Fruit fly (Drosophila melanogaster) whole organism, prepupa: ENCODE results near the gene CG9903.
A peak's percentile ranks its signal among the peaks of the same experiment; 100 is the strongest.

Experiments
- Blimp-1 ChIP-seq: fragments of 200-800 bp; sonication (Bioruptor generic); optimal IDR thresholded peaks from 3 replicates; lab custom pipeline; 2017; ENCODE audit warnings: missing biosample characterization, missing genetic modification characterization, mild to moderate bottlenecking, moderate library complexity, missing genetic modification reagents
- CG10631 ChIP-seq: fragments of 200-800 bp; sonication (Bioruptor generic); optimal IDR thresholded peaks from 2 replicates; lab custom pipeline; 2016; ENCODE audit warnings: missing biosample characterization, missing genetic modification characterization
- CG10669 ChIP-seq: fragments of 200-800 bp; sonication (Bioruptor generic); optimal IDR thresholded peaks from 3 replicates; lab custom pipeline; 2018; ENCODE audit warnings: missing biosample characterization, mild to moderate bottlenecking, missing genetic modification characterization, moderate library complexity
- CG11762 ChIP-seq: fragments of 200-800 bp; sonication (Bioruptor generic); optimal IDR thresholded peaks from 3 replicates; lab custom pipeline; 2016; ENCODE audit warnings: missing biosample characterization, missing genetic modification characterization; ENCODE audit not compliant: insufficient read depth
- CG11902 ChIP-seq: fragments of 200-800 bp; sonication (Bioruptor generic); optimal IDR thresholded peaks from 3 replicates; lab custom pipeline; 2016; ENCODE audit warnings: missing biosample characterization, missing genetic modification characterization
- CG16779 ChIP-seq: fragments of 200-800 bp; sonication (Bioruptor generic); optimal IDR thresholded peaks from 3 replicates; lab custom pipeline; 2017; ENCODE audit warnings: missing biosample characterization, mild to moderate bottlenecking, missing genetic modification characterization
- CG31627 ChIP-seq: fragments of 200-800 bp; sonication (Bioruptor generic); optimal IDR thresholded peaks from 3 replicates; lab custom pipeline; 2016; ENCODE audit warnings: missing biosample characterization, missing genetic modification characterization
- CG32006 ChIP-seq: fragments of 200-800 bp; sonication (Bioruptor generic); optimal IDR thresholded peaks from 3 replicates; lab custom pipeline; 2017; ENCODE audit warnings: missing biosample characterization, mild to moderate bottlenecking, missing genetic modification characterization
- CG34406 ChIP-seq: fragments of 200-800 bp; sonication (Bioruptor generic); optimal IDR thresholded peaks from 3 replicates; lab custom pipeline; 2016; ENCODE audit warnings: missing biosample characterization, missing genetic modification characterization
- CG6163 ChIP-seq: fragments of 200-800 bp; sonication (Bioruptor generic); IDR thresholded peaks from 3 replicates; pipeline ENCODE4 v1.3.6; 2022; ENCODE audit warnings: missing biosample characterization, missing genetic modification characterization
- CG6276 ChIP-seq: fragments of 200-800 bp; sonication (Bioruptor generic); optimal IDR thresholded peaks from 2 replicates; lab custom pipeline; 2017; ENCODE audit warnings: missing biosample characterization, mild to moderate bottlenecking, missing genetic modification characterization
- CG6808 ChIP-seq: fragments of 200-800 bp; sonication (Bioruptor generic); optimal IDR thresholded peaks from 3 replicates; lab custom pipeline; 2017; ENCODE audit warnings: missing biosample characterization, missing genetic modification characterization, mild to moderate bottlenecking, moderate library complexity, missing genetic modification reagents
- CG7368 ChIP-seq: fragments of 200-800 bp; sonication (Bioruptor generic); optimal IDR thresholded peaks from 3 replicates; lab custom pipeline; 2016; ENCODE audit warnings: missing biosample characterization, missing genetic modification characterization
- CG8119 ChIP-seq: fragments of 200-800 bp; sonication (Bioruptor generic); IDR thresholded peaks from 3 replicates; pipeline ENCODE4 v1.3.6; 2022; ENCODE audit warnings: missing biosample characterization, missing genetic modification characterization
- CG8319 ChIP-seq: fragments of 200-800 bp; sonication (Bioruptor generic); optimal IDR thresholded peaks from 3 replicates; lab custom pipeline; 2016; ENCODE audit warnings: missing biosample characterization, missing genetic modification characterization
- CG8632 ChIP-seq: fragments of 200-800 bp; sonication (Bioruptor generic); optimal IDR thresholded peaks from 3 replicates; lab custom pipeline; 2016; ENCODE audit warnings: missing biosample characterization, missing genetic modification characterization
- Eip75B ChIP-seq: fragments of 200-800 bp; sonication (Bioruptor generic); optimal IDR thresholded peaks from 3 replicates; lab custom pipeline; 2016; ENCODE audit warnings: missing biosample characterization, missing genetic modification characterization
- Eip78C ChIP-seq: fragments of 200-800 bp; sonication (Bioruptor generic); peaks from one replicate; lab custom pipeline; 2016; ENCODE audit warnings: missing biosample characterization, missing genetic modification characterization
- Eip93F ChIP-seq: fragments of 200-800 bp; sonication (Bioruptor generic); optimal IDR thresholded peaks from 2 replicates; lab custom pipeline; 2016; ENCODE audit warnings: missing biosample characterization, mild to moderate bottlenecking, missing genetic modification characterization
- Ets96B ChIP-seq: fragments of 200-800 bp; optimal IDR thresholded peaks from 2 replicates; lab custom pipeline; 2019; ENCODE audit warnings: missing biosample characterization, mild to moderate bottlenecking, missing genetic modification characterization, moderate library complexity
- Hr38 ChIP-seq: sonication (Bioruptor generic); optimal IDR thresholded peaks from 2 replicates; lab custom pipeline; 2016; ENCODE audit warnings: missing biosample characterization, missing genetic modification characterization
- Hr39 ChIP-seq: fragments of 200-800 bp; sonication (Bioruptor generic); optimal IDR thresholded peaks from 2 replicates; lab custom pipeline; 2016; ENCODE audit warnings: missing biosample characterization, missing genetic modification characterization
- Lpt ChIP-seq: fragments of 200-800 bp; sonication (Bioruptor generic); optimal IDR thresholded peaks from 3 replicates; lab custom pipeline; 2016; ENCODE audit warnings: missing biosample characterization, missing genetic modification characterization
- Smox ChIP-seq: fragments of 200-800 bp; sonication (Bioruptor generic); optimal IDR thresholded peaks from 3 replicates; lab custom pipeline; 2016; ENCODE audit warnings: missing biosample characterization, missing genetic modification characterization
- Sox15 ChIP-seq: fragments of 200-800 bp; sonication (Bioruptor generic); optimal IDR thresholded peaks from 3 replicates; lab custom pipeline; 2016; ENCODE audit warnings: missing biosample characterization, missing genetic modification characterization
- achi ChIP-seq: fragments of 200-800 bp; sonication (Bioruptor generic); optimal IDR thresholded peaks from 3 replicates; lab custom pipeline; 2016; ENCODE audit warnings: missing biosample characterization, missing genetic modification characterization
- cyc ChIP-seq: fragments of 200-800 bp; sonication (Bioruptor generic); optimal IDR thresholded peaks from 3 replicates; lab custom pipeline; 2016; ENCODE audit warnings: missing biosample characterization, missing genetic modification characterization
- dac ChIP-seq: fragments of 200-800 bp; sonication (Bioruptor generic); optimal IDR thresholded peaks from 2 replicates; lab custom pipeline; 2017; ENCODE audit warnings: missing biosample characterization, mild to moderate bottlenecking, missing genetic modification characterization
- dsx ChIP-seq: fragments of 200-800 bp; optimal IDR thresholded peaks from 3 replicates; lab custom pipeline; 2019; ENCODE audit warnings: missing biosample characterization, mild to moderate bottlenecking, missing genetic modification characterization, moderate library complexity; ENCODE audit not compliant: poor library complexity, severe bottlenecking
- eg ChIP-seq: fragments of 200-800 bp; sonication (Bioruptor generic); IDR thresholded peaks from 3 replicates; pipeline ENCODE4 v1.3.6; 2022; ENCODE audit warnings: missing biosample characterization, missing genetic modification characterization
- esn ChIP-seq: fragments of 200-800 bp; sonication (Bioruptor generic); optimal IDR thresholded peaks from 2 replicates; lab custom pipeline; 2016; ENCODE audit warnings: missing biosample characterization, mild to moderate bottlenecking, missing genetic modification characterization, moderate library complexity
- lz ChIP-seq: fragments of 200-800 bp; sonication (Bioruptor generic); optimal IDR thresholded peaks from 3 replicates; lab custom pipeline; 2016; ENCODE audit warnings: missing biosample characterization, missing genetic modification characterization
- pdm3 ChIP-seq: fragments of 200-800 bp; sonication (Bioruptor generic); optimal IDR thresholded peaks from 3 replicates; lab custom pipeline; 2016; ENCODE audit warnings: missing biosample characterization, missing genetic modification characterization
- salr ChIP-seq, 2 experiments: fragments of 200-800 bp; sonication (Bioruptor generic); optimal IDR thresholded peaks; 3 replicates each; lab custom pipeline; 2016 to 2018; ENCODE audit warnings: missing biosample characterization in 2 of 2, missing genetic modification characterization in 2 of 2, mild to moderate bottlenecking in 1 of 2
- spab ChIP-seq: fragments of 200-800 bp; sonication (Bioruptor generic); optimal IDR thresholded peaks from 2 replicates; lab custom pipeline; 2017; ENCODE audit warnings: missing biosample characterization, mild to moderate bottlenecking, missing genetic modification characterization, missing genetic modification reagents
- ss ChIP-seq, 2 experiments: fragments of 200-800 bp; sonication (Bioruptor generic); optimal IDR thresholded peaks; 2 replicates in 1 of 2; 3 replicates in 1 of 2; lab custom pipeline; 2017 to 2018; ENCODE audit warnings: mild to moderate bottlenecking in 2 of 2, missing biosample characterization in 2 of 2, missing genetic modification characterization in 2 of 2, moderate library complexity in 1 of 2
- svp ChIP-seq: fragments of 200-800 bp; sonication (Bioruptor generic); peaks from one replicate; lab custom pipeline; 2016; ENCODE audit warnings: missing biosample characterization, missing genetic modification characterization
- topi ChIP-seq: fragments of 200-800 bp; sonication (Bioruptor generic); optimal IDR thresholded peaks from 3 replicates; lab custom pipeline; 2016; ENCODE audit warnings: missing biosample characterization, missing genetic modification characterization
- vri ChIP-seq: fragments of 200-800 bp; sonication (Bioruptor generic); optimal IDR thresholded peaks from 3 replicates; lab custom pipeline; 2016; ENCODE audit warnings: missing biosample characterization, mild to moderate bottlenecking, missing genetic modification characterization

Gene CG9903

DNA sequence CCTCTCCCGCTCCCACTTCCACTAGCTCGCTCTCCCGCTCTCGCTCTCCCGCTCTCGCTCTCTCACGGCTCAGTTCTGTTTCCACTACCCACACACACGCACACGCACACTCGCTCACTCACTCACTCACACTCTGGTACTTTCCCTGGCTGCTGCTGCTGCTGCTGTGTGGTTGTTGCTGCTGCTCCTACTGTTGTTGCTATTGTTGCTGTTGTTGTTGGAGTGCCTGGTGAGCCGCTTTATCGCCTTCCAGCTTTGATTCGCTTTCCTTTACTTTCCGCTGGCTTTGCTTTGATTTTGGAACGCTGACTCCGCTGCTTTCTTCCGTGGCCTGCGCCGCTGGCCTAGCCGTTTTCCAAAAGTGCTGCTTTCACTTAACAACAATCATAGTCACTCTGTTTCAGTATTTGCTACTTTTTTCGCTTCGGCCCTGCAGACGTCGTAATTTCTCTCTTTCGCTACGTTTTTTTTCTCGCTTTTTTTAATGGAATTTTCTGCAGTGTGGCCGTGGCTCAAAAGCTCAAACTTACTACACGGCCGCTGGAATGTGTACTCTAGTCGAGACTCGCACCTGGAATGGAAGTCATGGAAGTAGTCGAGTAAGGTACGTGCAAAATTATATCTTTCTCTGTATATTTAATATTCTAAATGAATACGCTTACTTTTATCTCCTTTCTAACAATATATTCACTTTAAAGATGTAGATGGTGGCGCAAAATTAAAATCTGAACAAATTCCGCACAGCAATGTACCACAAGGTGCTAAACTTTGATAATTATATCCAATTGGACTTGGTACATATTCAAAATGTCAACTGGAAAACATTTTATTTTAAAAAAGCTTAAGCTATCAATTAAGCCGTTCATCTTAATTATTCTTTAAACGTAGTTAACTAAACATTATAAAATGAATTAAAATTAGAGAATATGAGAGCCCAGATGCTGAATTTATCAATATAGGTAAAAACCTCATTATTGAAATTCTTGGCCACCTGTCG is 19.2 kb upstream of the CG9903 start, which contains the start of gene Pp2B-14D (continued):
- no peak for TF ChIP-seq CG16779 (tag; lab: Kevin White, UChicago)
- no peak for TF ChIP-seq CG8632 (GFP tag; lab: Kevin White, UChicago)
- TF ChIP-seq CG6808 (GFP tag; lab: Kevin White, UChicago), result peak; percentile 18
- TF ChIP-seq eg (GFP tag; lab: Robert Waterston, UW), result no peak; the same call in 1 of the 3 replicates
- no peak for TF ChIP-seq spab (GFP tag; lab: Kevin White, UChicago)
- no peak for TF ChIP-seq CG34406 (GFP tag; lab: Kevin White, UChicago)
- peak; percentile 40; the same call in 1 of the 3 replicates for TF ChIP-seq CG8119 (GFP tag; lab: Robert Waterston, UW)
- peak; percentile 37 for TF ChIP-seq Blimp-1
- TF ChIP-seq CG10631 (GFP tag; lab: Kevin White, UChicago), result no peak
- TF ChIP-seq Eip78C (GFP tag; lab: Kevin White, UChicago), result peak; percentile 72
- TF ChIP-seq Smox, result no peak
- no peak for TF ChIP-seq CG11902
- TF ChIP-seq vri (GFP tag; lab: Kevin White, UChicago), result no peak
- TF ChIP-seq Eip75B (GFP tag; lab: Kevin White, UChicago), result no peak
- no peak for TF ChIP-seq Eip93F (GFP tag; lab: Kevin White, UChicago)
- TF ChIP-seq Sox15 (GFP tag; lab: Kevin White, UChicago), result no peak
- TF ChIP-seq CG31627, result no peak
- TF ChIP-seq esn (GFP tag; lab: Kevin White, UChicago), result peak; percentile 34
- peak; percentile 6 for TF ChIP-seq cyc (GFP tag; lab: Kevin White, UChicago)
- TF ChIP-seq lz (GFP tag; lab: Kevin White, UChicago), result no peak
- no peak for TF ChIP-seq CG7368
- no peak for TF ChIP-seq Lpt (GFP tag; lab: Kevin White, UChicago)
- no peak for TF ChIP-seq topi
- no peak for TF ChIP-seq Hr38 (GFP tag; lab: Kevin White, UChicago)
- no peak for TF ChIP-seq Hr39
- no peak for TF ChIP-seq dsx (GFP tag; lab: Kevin White, UChicago)
- no peak for TF ChIP-seq CG11762 (GFP tag; lab: Kevin White, UChicago)
- no peak for TF ChIP-seq achi (GFP tag; lab: Kevin White, UChicago)
- no peak for TF ChIP-seq salr (GFP tag; optimal IDR thresholded peaks at IDR 0.05; lab: Kevin White, UChicago)
- no peak for TF ChIP-seq CG10669 (GFP tag; lab: Kevin White, UChicago)
- no peak for TF ChIP-seq dac (GFP tag; lab: Kevin White, UChicago)
- peak; percentile 5 for TF ChIP-seq Ets96B (tag; lab: Kevin White, UChicago)

dm6 chrX:16553542-16554182 is 13.0 kb upstream of the CG9903 start, which contains the start of gene Arp2:
Gene Arp2 (minus strand): TSS chrX:16553968.
- TF ChIP-seq Eip75B (GFP tag; lab: Kevin White, UChicago) (no peak), salr (GFP tag; optimal IDR thresholded peaks at IDR 0.05; lab: Kevin White, UChicago) (no peak), Eip78C (GFP tag; lab: Kevin White, UChicago) (peak; percentile 21)

DNA sequence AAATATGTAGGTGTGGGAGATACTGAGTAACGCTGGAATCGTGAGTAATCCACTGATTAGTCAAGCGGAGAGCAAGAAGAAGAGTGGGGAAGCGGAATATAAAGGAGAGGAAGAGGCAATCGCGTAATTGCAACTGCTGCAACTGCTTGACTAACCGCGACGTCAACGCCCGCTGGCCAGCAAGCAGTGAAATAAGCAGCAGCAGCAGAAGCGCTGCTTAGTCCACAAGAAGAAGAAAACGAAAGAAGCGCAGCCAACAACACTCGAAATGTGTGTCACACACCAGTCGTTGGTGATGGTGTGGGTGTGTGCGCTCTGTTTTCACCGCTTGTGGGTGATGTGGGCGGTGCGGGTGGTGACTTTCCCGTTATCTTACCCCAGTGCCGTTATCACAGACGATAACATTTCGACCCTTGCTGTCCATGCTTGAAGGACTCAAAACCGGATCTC is 12.3 kb upstream of the CG9903 start:
- TF ChIP-seq Eip93F (GFP tag; lab: Kevin White, UChicago) (no peak), Hr38 (GFP tag; lab: Kevin White, UChicago) (no peak), CG6276 (GFP tag; lab: Kevin White, UChicago) (no peak), Hr39 (no peak), CG8632 (GFP tag; lab: Kevin White, UChicago) (no peak), Eip75B (GFP tag; lab: Kevin White, UChicago) (peak; percentile 35), CG16779 (tag; lab: Kevin White, UChicago) (no peak), vri (GFP tag; lab: Kevin White, UChicago) (peak; percentile 83), salr (GFP tag; optimal IDR thresholded peaks at IDR 0.05; lab: Kevin White, UChicago) (no peak), CG8319 (GFP tag; lab: Kevin White, UChicago) (no peak), CG7368 (no peak), CG32006 (GFP tag; lab: Kevin White, UChicago) (no peak), Sox15 (GFP tag; lab: Kevin White, UChicago) (no peak), CG8119 (GFP tag; lab: Robert Waterston, UW) (0 out of 3 replicates have a peak, but pooled peaks have one; percentile 23), esn (GFP tag; lab: Kevin White, UChicago) (no peak), CG31627 (no peak), ss (GFP tag; optimal IDR thresholded peaks at IDR 0.05; lab: Kevin White, UChicago) (no peak), Eip78C (GFP tag; lab: Kevin White, UChicago) (peak; percentile 45), CG6163 (GFP tag; lab: Robert Waterston, UW) (peak; percentile 14; the same call in 1 of the 3 replicates), svp (GFP tag; lab: Kevin White, UChicago) (peak; percentile 88), pdm3 (no peak), eg (GFP tag; lab: Robert Waterston, UW) (peak; percentile 12; the same call in 1 of the 3 replicates)
